Worm (Caenorhabditis elegans): Measurements from ENCODE around the gene M03E7.2.
A peak's percentile ranks its signal among the peaks of the same experiment; 100 is the strongest.

Gene M03E7.2

DNA sequence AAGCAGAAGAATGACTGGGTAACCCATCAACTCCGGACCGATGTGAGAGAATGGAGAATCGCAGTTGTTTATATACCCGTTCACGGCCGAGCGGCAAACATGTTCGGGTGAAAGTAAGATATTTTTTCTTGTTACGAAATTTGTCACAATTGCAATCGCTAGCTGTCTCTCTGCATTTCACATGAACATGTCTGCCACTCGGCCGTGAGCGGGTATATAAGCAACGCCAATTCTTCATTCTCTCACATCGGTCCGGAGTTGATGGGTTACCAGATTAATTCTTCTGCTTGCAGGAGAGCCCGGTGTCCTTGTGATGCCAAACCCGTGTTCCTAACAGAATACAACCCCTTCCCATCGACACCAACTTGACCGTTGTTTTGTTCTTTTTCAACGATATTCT, 30.4 kb upstream of the M03E7.2 start:
- no peak for TF ChIP-seq daf-12 (tag; optimal IDR thresholded peaks at IDR 0.05)
- peak in 1 of 2 experiments; percentile 53 for TF ChIP-seq lsy-2 (tag; optimal IDR thresholded peaks at IDR 0.05)
- TF ChIP-seq nhr-48 (tag; optimal IDR thresholded peaks at IDR 0.05) = peak; percentile 1
- 0 out of 2 replicates have a peak, but pooled peaks have one; percentile 52 for TF ChIP-seq hmg-1.1 (GFP tag; IDR thresholded peaks at IDR 0.05)
- peak; percentile 39 to 65 for TF ChIP-seq daf-16 (GFP tag; optimal IDR thresholded peaks at IDR 0.05)
- no peak for TF ChIP-seq daf-16 (tag; optimal IDR thresholded peaks at IDR 0.05)
- TF ChIP-seq zip-2 (tag; optimal IDR thresholded peaks at IDR 0.05) = peak; percentile 97
- TF ChIP-seq lin-38 (GFP tag; IDR thresholded peaks at IDR 0.05) = peak; percentile 57
- 0 out of 4 replicates have a peak, but pooled peaks of 1 of the 2 experiments have one; percentile 27 for TF ChIP-seq madf-5 (GFP tag; IDR thresholded peaks at IDR 0.05)
- peak; percentile 20 for TF ChIP-seq hlh-11 (tag; optimal IDR thresholded peaks at IDR 0.05)
- no peak for TF ChIP-seq D1046.2 (GFP tag; IDR thresholded peaks at IDR 0.05)
- peak; percentile 29; the same call in 1 of the 2 replicates for TF ChIP-seq set-16 (GFP tag; IDR thresholded peaks at IDR 0.05)
- no peak for TF ChIP-seq ceh-62 (tag; optimal IDR thresholded peaks at IDR 0.05)
- TF ChIP-seq snpc-4 (tag; optimal IDR thresholded peaks at IDR 0.05) = peak; percentile 90
- TF ChIP-seq dpl-1 (GFP tag; optimal IDR thresholded peaks at IDR 0.05) = peak; percentile 7
- TF ChIP-seq T20F7.1 (GFP tag; optimal IDR thresholded peaks at IDR 0.05) = peak; percentile 14
- peak; percentile 78 for TF ChIP-seq T26A8.4 (GFP tag; IDR thresholded peaks at IDR 0.05)
- TF ChIP-seq ZK337.2 (GFP tag; IDR thresholded peaks at IDR 0.05) = 0 out of 2 replicates have a peak, but pooled peaks have one; percentile 28
- peak; percentile 38 for TF ChIP-seq nhr-102 (tag; optimal IDR thresholded peaks at IDR 0.05)
- TF ChIP-seq hif-1 (tag; optimal IDR thresholded peaks at IDR 0.05) = peak in 1 of 2 experiments; percentile 34
- peak; percentile 14 for TF ChIP-seq rbr-2 (tag; optimal IDR thresholded peaks at IDR 0.05)
- peak; percentile 51 for TF ChIP-seq hlh-30 (tag; optimal IDR thresholded peaks at IDR 0.05; ENCODE audit: insufficient read depth)
- TF ChIP-seq dve-1 (tag; optimal IDR thresholded peaks at IDR 0.05; ENCODE audit: insufficient read depth) = peak; percentile 31
- TF ChIP-seq egl-43 (GFP tag; IDR thresholded peaks at IDR 0.05) = peak; percentile 76
- no peak for TF ChIP-seq R02D3.7 (tag; optimal IDR thresholded peaks at IDR 0.05)
- peak; percentile 20 for TF ChIP-seq spr-3 (GFP tag; optimal IDR thresholded peaks at IDR 0.05)
- no peak for TF ChIP-seq nhr-237 (tag; optimal IDR thresholded peaks at IDR 0.05)
- peak; percentile 28; the same call in 1 of the 2 replicates for TF ChIP-seq ceh-44 (GFP tag; IDR thresholded peaks at IDR 0.05)
- 0 out of 2 replicates have a peak, but pooled peaks have one; percentile 9 for TF ChIP-seq Y105C5A.15 (GFP tag; IDR thresholded peaks at IDR 0.05)
- peak; percentile 7 for TF ChIP-seq mxl-3 (GFP tag; optimal IDR thresholded peaks at IDR 0.05)
- peak; percentile 34; the same call in 1 of the 2 replicates for TF ChIP-seq dmd-6 (GFP tag; IDR thresholded peaks at IDR 0.05)
- no peak for TF ChIP-seq zfp-3 (GFP tag; conservative IDR thresholded peaks at IDR 0.05)

ce11 chrV:5587955-5588354, 29.4 kb upstream of the M03E7.2 start:
- TF ChIP-seq snpc-4 (tag; optimal IDR thresholded peaks at IDR 0.05) (peak; percentile 48), ceh-44 (GFP tag; IDR thresholded peaks at IDR 0.05) (peak; percentile 85), dmd-6 (GFP tag; IDR thresholded peaks at IDR 0.05) (no peak), nhr-28 (tag; optimal IDR thresholded peaks at IDR 0.05) (no peak), lin-38 (GFP tag; IDR thresholded peaks at IDR 0.05) (peak; percentile 70), Y48G9A.11 (GFP tag; IDR thresholded peaks at IDR 0.05) (peak; percentile 47; the same call in 1 of the 2 replicates), madf-9 (GFP tag; conservative IDR thresholded peaks at IDR 0.05) (0 out of 2 replicates have a peak, but pooled peaks have one; percentile 20), dmd-9 (GFP tag; IDR thresholded peaks at IDR 0.05) (no peak), dve-1 (tag; optimal IDR thresholded peaks at IDR 0.05; ENCODE audit: insufficient read depth) (no peak), snpc-1.2 (GFP tag; IDR thresholded peaks at IDR 0.05) (peak; percentile 70), F49E8.2 (tag; optimal IDR thresholded peaks at IDR 0.05; ENCODE audit: borderline replicate concordance) (peak; percentile 34), lim-7 (GFP tag; IDR thresholded peaks at IDR 0.05) (peak; percentile 76), F26F4.8 (GFP tag; conservative IDR thresholded peaks at IDR 0.05) (0 out of 2 replicates have a peak, but pooled peaks have one; percentile 62), zfp-3 (GFP tag; conservative IDR thresholded peaks at IDR 0.05) (0 out of 2 replicates have a peak, but pooled peaks have one; percentile 29), mes-2 (tag; optimal IDR thresholded peaks at IDR 0.05; ENCODE audit: poor library complexity, severe bottlenecking) (no peak)

All from whole organism, L4 larva.